Worm (Caenorhabditis elegans) whole organism, L1 larva: ENCODE data around the gene fip-4.

ENCODE experiments used
- nhr-11 ChIP-seq: fragments of 150-350 bp; optimal IDR thresholded peaks from 2 replicates; lab custom pipeline; 2014; ENCODE audit warnings: missing biosample characterization, missing genetic modification characterization
- snpc-4 ChIP-seq: fragments of 150-350 bp; optimal IDR thresholded peaks from 2 replicates; lab custom pipeline; 2014; ENCODE audit warnings: missing biosample characterization, missing genetic modification characterization

- no peak for TF ChIP-seq nhr-11
- no peak for TF ChIP-seq snpc-4 (tag; lab: Kevin White, UChicago)
Observed at ce11 chrV:8608483-8608882, 2.6 kb downstream of the fip-4 start.
